Worm (Caenorhabditis elegans) whole organism, L3 larva: Measurements from ENCODE around the gene B0336.12.

ENCODE experiments used
- R02D3.7 ChIP-seq: fragments of 150-350 bp; optimal IDR thresholded peaks from 2 replicates; lab custom pipeline; 2014; ENCODE audit warnings: missing biosample characterization, missing genetic modification characterization
- aly-2 ChIP-seq: fragments of 150-350 bp; optimal IDR thresholded peaks from 2 replicates; lab custom pipeline; 2014; ENCODE audit warnings: missing biosample characterization, missing genetic modification characterization
- ama-1 ChIP-seq: fragments of 150-350 bp; optimal IDR thresholded peaks from 2 replicates; lab custom pipeline; 2018
- ceh-16 ChIP-seq: sonication (generic microtip); optimal IDR thresholded peaks from 2 replicates; lab custom pipeline; 2017; ENCODE audit warnings: missing biosample characterization, missing genetic modification characterization
- ceh-28 ChIP-seq: fragments of 150-350 bp; optimal IDR thresholded peaks from 2 replicates; lab custom pipeline; 2014; ENCODE audit warnings: missing biosample characterization, missing genetic modification reagents, missing genetic modification characterization
- ceh-9 ChIP-seq: sonication (generic microtip); optimal IDR thresholded peaks from 2 replicates; lab custom pipeline; 2018; ENCODE audit warnings: missing biosample characterization, missing genetic modification characterization
- egl-27 ChIP-seq: sonication (generic microtip); optimal IDR thresholded peaks from 4 replicates; lab custom pipeline; 2017; ENCODE audit warnings: missing biosample characterization, missing genetic modification reagents, missing genetic modification characterization
- elt-1 ChIP-seq: fragments of 150-350 bp; optimal IDR thresholded peaks from 2 replicates; lab custom pipeline; 2014; ENCODE audit warnings: missing biosample characterization, missing genetic modification characterization
- elt-2 ChIP-seq: sonication (generic microtip); optimal IDR thresholded peaks from 2 replicates; lab custom pipeline; 2016; ENCODE audit warnings: missing genetic modification reagents, mild to moderate bottlenecking, missing genetic modification characterization, missing compliant biosample characterization
- elt-3 ChIP-seq, 3 experiments: fragments of 150-350 bp in 1 of 3; sonication (generic microtip) in 2 of 3; optimal IDR thresholded peaks; 2 replicates in 2 of 3; 4 replicates in 1 of 3; lab custom pipeline; 2014 to 2017; ENCODE audit warnings: missing biosample characterization in 3 of 3, missing genetic modification characterization in 3 of 3
- eor-1 ChIP-seq, 2 experiments: fragments of 150-350 bp; optimal IDR thresholded peaks; 2 replicates each; lab custom pipeline; 2014 to 2018; ENCODE audit warnings: missing biosample characterization in 2 of 2, missing genetic modification characterization in 2 of 2
- fkh-10 ChIP-seq: sonication (generic microtip); optimal IDR thresholded peaks from 2 replicates; lab custom pipeline; 2017; ENCODE audit warnings: missing biosample characterization, missing genetic modification reagents, missing genetic modification characterization
- fkh-2 ChIP-seq: fragments of 150-350 bp; optimal IDR thresholded peaks from 2 replicates; lab custom pipeline; 2014; ENCODE audit warnings: missing biosample characterization, missing genetic modification reagents, missing genetic modification characterization
- hmg-11 ChIP-seq: sonication (generic microtip); optimal IDR thresholded peaks from 2 replicates; lab custom pipeline; 2016; ENCODE audit warnings: missing genetic modification characterization, missing compliant biosample characterization
- jun-1 ChIP-seq: fragments of 150-350 bp; optimal IDR thresholded peaks from 2 replicates; lab custom pipeline; 2014; ENCODE audit warnings: missing biosample characterization, missing genetic modification reagents, missing genetic modification characterization
- lin-15B ChIP-seq: fragments of 150-350 bp; optimal IDR thresholded peaks from 2 replicates; lab custom pipeline; 2014; ENCODE audit warnings: missing biosample characterization, missing genetic modification characterization
- lin-39 ChIP-seq: fragments of 150-350 bp; optimal IDR thresholded peaks from 2 replicates; lab custom pipeline; 2018; ENCODE audit warnings: missing biosample characterization, missing genetic modification reagents, missing genetic modification characterization
- lsy-12 ChIP-seq: sonication (generic microtip); optimal IDR thresholded peaks from 2 replicates; lab custom pipeline; 2016; ENCODE audit warnings: mild to moderate bottlenecking, missing genetic modification characterization, missing compliant biosample characterization
- mdl-1 ChIP-seq: fragments of 150-350 bp; optimal IDR thresholded peaks from 2 replicates; lab custom pipeline; 2014; ENCODE audit warnings: missing biosample characterization, missing genetic modification characterization
- mml-1 ChIP-seq: fragments of 150-350 bp; sonication (generic microtip); optimal IDR thresholded peaks from 3 replicates; lab custom pipeline; 2014; ENCODE audit warnings: missing biosample characterization, missing genetic modification characterization
- nfya-1 ChIP-seq: sonication (generic microtip); optimal IDR thresholded peaks from 2 replicates; lab custom pipeline; 2017; ENCODE audit warnings: missing genetic modification characterization, mild to moderate bottlenecking, missing compliant biosample characterization, antibody characterized with exemption, moderate library complexity; ENCODE audit not compliant: insufficient read depth
- nhr-11 ChIP-seq: fragments of 150-350 bp; optimal IDR thresholded peaks from 2 replicates; lab custom pipeline; 2014; ENCODE audit warnings: missing biosample characterization, missing genetic modification characterization
- nhr-12 ChIP-seq: fragments of 150-350 bp; optimal IDR thresholded peaks from 2 replicates; lab custom pipeline; 2014; ENCODE audit warnings: missing biosample characterization, missing genetic modification characterization
- nhr-23 ChIP-seq: fragments of 150-350 bp; optimal IDR thresholded peaks from 2 replicates; lab custom pipeline; 2014; ENCODE audit warnings: missing biosample characterization, missing genetic modification reagents, missing genetic modification characterization
- nhr-25 ChIP-seq: sonication (generic microtip); optimal IDR thresholded peaks from 2 replicates; lab custom pipeline; 2017; ENCODE audit warnings: missing biosample characterization, missing genetic modification characterization
- nhr-28 ChIP-seq: fragments of 150-350 bp; optimal IDR thresholded peaks from 2 replicates; lab custom pipeline; 2014; ENCODE audit warnings: missing biosample characterization, missing genetic modification characterization
- nhr-43 ChIP-seq: sonication (generic microtip); optimal IDR thresholded peaks from 2 replicates; lab custom pipeline; 2016; ENCODE audit warnings: mild to moderate bottlenecking, missing genetic modification characterization, missing compliant biosample characterization; ENCODE audit not compliant: poor library complexity, severe bottlenecking
- nhr-67 ChIP-seq: fragments of 150-350 bp; optimal IDR thresholded peaks from 2 replicates; lab custom pipeline; 2014; ENCODE audit warnings: missing biosample characterization, missing genetic modification characterization
- nhr-76 ChIP-seq: fragments of 150-350 bp; sonication (generic microtip); optimal IDR thresholded peaks from 5 replicates; lab custom pipeline; 2014; ENCODE audit warnings: missing biosample characterization, missing genetic modification characterization
- pha-4 ChIP-seq: fragments of 150-350 bp; optimal IDR thresholded peaks from 2 replicates; lab custom pipeline; 2014; ENCODE audit warnings: missing biosample characterization, missing genetic modification reagents, missing genetic modification characterization
- pqm-1 ChIP-seq: fragments of 150-350 bp; optimal IDR thresholded peaks from 2 replicates; lab custom pipeline; 2017; ENCODE audit warnings: missing biosample characterization, missing genetic modification characterization, inconsistent platforms
- sea-2 ChIP-seq: fragments of 150-350 bp; sonication (generic microtip); optimal IDR thresholded peaks from 4 replicates; lab custom pipeline; 2014; ENCODE audit warnings: missing biosample characterization, missing genetic modification reagents, missing genetic modification characterization
- skn-1 ChIP-seq: fragments of 150-350 bp; optimal IDR thresholded peaks from 2 replicates; lab custom pipeline; 2014; ENCODE audit warnings: missing biosample characterization, missing genetic modification characterization
- snpc-4 ChIP-seq: fragments of 150-350 bp; optimal IDR thresholded peaks from 2 replicates; lab custom pipeline; 2014; ENCODE audit warnings: missing biosample characterization, missing genetic modification characterization
- tbx-2 ChIP-seq: sonication (generic microtip); optimal IDR thresholded peaks from 2 replicates; lab custom pipeline; 2016; ENCODE audit warnings: mild to moderate bottlenecking, missing genetic modification characterization, missing compliant biosample characterization
- unc-39 ChIP-seq: sonication (generic microtip); optimal IDR thresholded peaks from 4 replicates; lab custom pipeline; 2017; ENCODE audit warnings: missing biosample characterization, missing genetic modification characterization
- unc-62 ChIP-seq: fragments of 150-350 bp; sonication (generic microtip); optimal IDR thresholded peaks from 4 replicates; lab custom pipeline; 2014; ENCODE audit warnings: missing biosample characterization, missing genetic modification reagents, missing genetic modification characterization
- zag-1 ChIP-seq: fragments of 150-350 bp; optimal IDR thresholded peaks from 2 replicates; lab custom pipeline; 2014; ENCODE audit warnings: missing biosample characterization, missing genetic modification characterization
- ztf-4 ChIP-seq: fragments of 150-350 bp; optimal IDR thresholded peaks from 2 replicates; lab custom pipeline; 2014; ENCODE audit warnings: missing biosample characterization, missing genetic modification characterization

B0336.12 gene

DNA sequence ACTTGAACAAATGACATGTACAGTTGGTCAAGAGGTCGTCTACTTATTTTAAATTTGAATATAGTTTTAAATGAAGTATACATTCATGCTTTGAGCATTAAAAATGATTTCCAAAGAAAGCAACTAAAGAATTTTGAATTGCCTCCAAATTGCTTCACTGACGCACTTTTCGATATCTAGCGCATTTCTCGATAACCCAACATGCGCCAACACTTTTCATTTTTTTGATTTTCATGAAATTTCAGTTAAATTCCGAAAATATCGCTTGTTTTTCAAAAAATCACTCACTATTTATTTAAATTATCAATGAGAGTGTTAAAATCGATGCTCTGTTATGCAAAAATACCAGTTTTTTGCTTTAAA is 9.9 kb upstream of the B0336.12 start:
- TF ChIP-seq R02D3.7 (tag; lab: Kevin White, UChicago): no peak
- peak; percentile 21 for TF ChIP-seq lin-15B (tag; lab: Kevin White, UChicago)

DNA sequence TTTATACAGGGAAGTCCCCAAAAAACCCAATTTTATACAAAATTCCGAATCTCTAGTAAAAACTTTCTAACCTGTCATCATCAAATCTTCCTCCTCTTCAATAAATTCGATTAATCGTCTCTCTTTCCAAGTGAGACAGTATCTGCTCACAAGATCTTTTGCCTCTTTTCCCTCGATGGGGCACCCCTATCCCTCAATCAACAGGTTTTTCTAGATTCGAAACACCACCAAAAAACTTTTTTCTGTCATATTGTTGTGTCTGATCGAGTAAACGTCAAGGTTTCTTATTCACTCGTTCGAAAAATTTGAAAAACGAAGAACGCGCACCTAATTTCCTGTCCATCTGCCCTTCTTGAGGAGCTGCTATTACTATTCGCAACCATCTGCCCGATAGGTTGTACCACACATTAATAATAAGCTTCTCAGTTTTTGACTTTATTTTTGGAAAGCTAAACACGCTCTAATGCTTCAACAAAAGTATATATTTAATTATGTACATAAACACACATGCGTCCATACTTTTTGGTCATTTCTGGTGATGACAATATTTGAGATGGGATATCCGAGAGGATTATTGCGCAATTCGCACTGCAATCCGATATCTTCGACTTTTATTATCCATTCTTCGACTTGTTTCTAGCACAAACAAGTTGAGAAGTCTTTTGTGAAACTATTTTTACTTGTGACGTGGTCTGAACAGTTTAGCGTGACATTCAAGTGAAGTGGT is 9.3 kb upstream of the B0336.12 start:
- peak; percentile 48 for TF ChIP-seq elt-1
- TF ChIP-seq ceh-28 (tag; lab: Kevin White, UChicago): no peak
- TF ChIP-seq nhr-25 (tag; lab: Kevin White, UChicago): peak; percentile 7

DNA sequence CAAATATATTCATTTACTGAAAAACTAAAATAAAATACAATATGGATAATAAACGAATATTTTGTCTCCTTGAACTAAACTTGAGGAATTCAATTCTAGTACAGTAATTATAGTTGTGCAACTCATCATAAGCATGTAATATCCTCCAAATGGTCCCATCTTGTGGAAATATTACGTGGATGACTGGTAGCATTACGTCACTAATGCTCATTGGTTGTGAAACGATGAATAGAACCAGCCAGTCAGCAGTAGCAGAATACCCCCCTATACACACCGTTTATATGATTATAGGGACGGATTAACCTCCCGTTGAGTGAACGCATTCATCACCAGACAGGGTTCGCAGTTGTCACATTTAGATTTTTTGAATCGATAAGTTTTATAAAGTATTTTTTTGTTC is 8.4 kb upstream of the B0336.12 start:
- TF ChIP-seq nhr-43: no peak
- no peak for TF ChIP-seq fkh-2
- TF ChIP-seq fkh-10 (GFP tag; lab: Kevin White, UChicago): no peak
- TF ChIP-seq elt-3 (tag; optimal IDR thresholded peaks at IDR 0.05; lab: Kevin White, UChicago): no peak
- no peak for TF ChIP-seq R02D3.7 (tag; lab: Kevin White, UChicago)
- no peak for TF ChIP-seq unc-39 (tag; lab: Kevin White, UChicago)
- no peak for TF ChIP-seq nhr-28 (tag; lab: Kevin White, UChicago)
- no peak for TF ChIP-seq skn-1
- TF ChIP-seq nhr-25 (tag; lab: Kevin White, UChicago): no peak
- TF ChIP-seq aly-2: no peak
- TF ChIP-seq sea-2 (GFP tag; lab: Kevin White, UChicago): no peak
- no peak for TF ChIP-seq ztf-4 (tag; lab: Kevin White, UChicago)
- TF ChIP-seq lin-15B (tag; lab: Kevin White, UChicago): no peak
- TF ChIP-seq nhr-23 (tag; lab: Kevin White, UChicago): no peak
- no peak for TF ChIP-seq unc-62 (GFP tag; lab: Kevin White, UChicago)
- no peak for TF ChIP-seq tbx-2 (tag; lab: Kevin White, UChicago)
- TF ChIP-seq ceh-9 (tag; lab: Kevin White, UChicago): no peak
- no peak for TF ChIP-seq nhr-67 (tag; lab: Kevin White, UChicago)
- TF ChIP-seq lin-39 (tag; lab: Kevin White, UChicago): no peak
- no peak for TF ChIP-seq nhr-11 (tag; lab: Kevin White, UChicago)

DNA sequence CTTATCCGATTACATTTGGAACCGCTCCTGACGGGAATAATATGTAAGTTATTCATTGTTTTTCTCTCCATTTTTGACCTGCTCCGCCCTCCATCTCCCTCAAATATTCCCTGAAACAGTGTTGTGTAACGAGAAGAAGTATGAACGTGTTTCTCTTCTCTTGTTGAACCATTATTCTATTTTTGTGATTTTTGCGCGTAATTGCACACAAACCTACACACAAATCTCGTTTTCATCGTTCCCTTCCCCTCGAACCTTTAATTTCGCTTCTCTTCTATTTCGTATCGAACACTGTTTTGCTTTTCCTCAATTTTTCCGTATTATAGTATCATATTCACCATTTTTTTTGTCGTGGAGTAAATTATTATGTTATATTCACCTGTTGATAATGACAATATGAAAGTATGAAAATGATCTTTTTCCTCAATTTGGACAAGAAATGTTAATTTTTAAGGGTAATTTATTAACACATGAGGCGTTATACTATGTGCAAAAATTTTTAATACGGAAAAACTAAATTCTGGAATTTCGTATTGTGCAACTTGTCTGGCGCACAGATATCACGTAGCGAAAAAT is 7.3 kb upstream of the B0336.12 start:
- no peak for TF ChIP-seq nhr-43
- TF ChIP-seq lsy-12: peak; percentile 18
- peak; percentile 3 for TF ChIP-seq elt-2 (tag; lab: Kevin White, UChicago)
- peak; percentile 77 for TF ChIP-seq ama-1

DNA sequence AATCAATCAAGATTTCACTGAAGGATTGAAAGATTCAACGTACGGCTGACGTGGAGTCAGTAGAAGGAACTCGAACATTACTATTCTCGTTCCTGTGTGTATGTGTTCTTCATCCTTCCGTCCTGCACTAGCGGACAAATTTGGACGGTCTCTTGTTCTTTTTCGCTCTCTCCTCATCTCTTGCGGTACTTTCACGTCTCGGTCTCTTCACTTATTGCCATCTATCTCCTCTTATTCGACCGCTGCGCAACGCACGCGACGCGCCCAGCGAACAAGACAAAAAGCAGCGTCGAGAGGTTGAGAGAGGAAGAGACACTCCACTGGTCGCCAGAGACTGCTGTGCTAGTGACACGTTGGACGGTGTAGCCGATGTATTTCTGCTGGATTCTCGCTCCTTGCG is 5.5 kb upstream of the B0336.12 start:
- TF ChIP-seq pqm-1 (tag; lab: Kevin White, UChicago): no peak
- no peak for TF ChIP-seq mml-1 (tag; lab: Kevin White, UChicago)
- peak; percentile 32 for TF ChIP-seq mdl-1
- no peak for TF ChIP-seq elt-1
- TF ChIP-seq unc-62 (GFP tag; lab: Kevin White, UChicago): peak; percentile 34
- TF ChIP-seq fkh-2: no peak
- TF ChIP-seq lin-15B (tag; lab: Kevin White, UChicago): peak; percentile 70
- no peak for TF ChIP-seq zag-1 (tag; lab: Kevin White, UChicago)
- no peak for TF ChIP-seq unc-39 (tag; lab: Kevin White, UChicago)
- no peak for TF ChIP-seq ceh-9 (tag; lab: Kevin White, UChicago)
- TF ChIP-seq elt-3 (tag; optimal IDR thresholded peaks at IDR 0.05; lab: Kevin White, UChicago): peak in 1 of 3 experiments; percentile 26
- TF ChIP-seq nhr-23 (tag; lab: Kevin White, UChicago): peak; percentile 63
- peak; percentile 24 for TF ChIP-seq skn-1
- peak; percentile 63 for TF ChIP-seq elt-2 (tag; lab: Kevin White, UChicago)
- TF ChIP-seq egl-27: no peak
- peak; percentile 78 for TF ChIP-seq jun-1 (tag; lab: Kevin White, UChicago)
- peak; percentile 82 for TF ChIP-seq ama-1
- no peak for TF ChIP-seq ceh-16 (tag; lab: Kevin White, UChicago)
- no peak for TF ChIP-seq nhr-12
- TF ChIP-seq nhr-11 (tag; lab: Kevin White, UChicago): no peak
- peak; percentile 90 for TF ChIP-seq nfya-1 (tag; lab: Kevin White, UChicago)
- no peak for TF ChIP-seq nhr-76 (tag; lab: Kevin White, UChicago)
- TF ChIP-seq R02D3.7 (tag; lab: Kevin White, UChicago): peak; percentile 29
- peak; percentile 89 for TF ChIP-seq snpc-4
- peak; percentile 65 for TF ChIP-seq ceh-28 (tag; lab: Kevin White, UChicago)
- TF ChIP-seq eor-1 (tag; optimal IDR thresholded peaks at IDR 0.05; lab: Kevin White, UChicago): no peak
- no peak for TF ChIP-seq nhr-28 (tag; lab: Kevin White, UChicago)
- TF ChIP-seq pha-4 (tag; lab: Kevin White, UChicago): peak; percentile 78
- peak; percentile 75 for TF ChIP-seq nhr-25 (tag; lab: Kevin White, UChicago)
- TF ChIP-seq lin-39 (tag; lab: Kevin White, UChicago): peak; percentile 88
- peak; percentile 88 for TF ChIP-seq hmg-11
- TF ChIP-seq nhr-43: no peak
- no peak for TF ChIP-seq fkh-10 (GFP tag; lab: Kevin White, UChicago)
- TF ChIP-seq, all 47 proteins: peak for 17
